Fruit fly (Drosophila melanogaster) whole organism, embryonic: ENCODE measurements around the gene Grl36a.

Experiments used
- Ada2b ChIP-seq: fragments of 200-800 bp; sonication (Bioruptor generic); IDR thresholded peaks from 2 replicates; pipeline ENCODE4 v1.3.6; 2022; ENCODE audit warnings: missing biosample characterization, missing genetic modification characterization
- Aef1 ChIP-seq: fragments of 200-800 bp; sonication (Bioruptor generic); IDR thresholded peaks from 3 replicates; pipeline ENCODE4 v1.3.6; 2022; ENCODE audit warnings: missing biosample characterization, missing genetic modification characterization
- Atf3 ChIP-seq: fragments of 200-800 bp; sonication (Bioruptor generic); optimal IDR thresholded peaks from 3 replicates; lab custom pipeline; 2016; ENCODE audit warnings: missing biosample characterization, missing genetic modification characterization
- Blimp-1 ChIP-seq: fragments of 200-800 bp; sonication (Bioruptor generic); optimal IDR thresholded peaks from 3 replicates; lab custom pipeline; 2018; ENCODE audit warnings: missing biosample characterization, missing genetic modification characterization, mild to moderate bottlenecking, moderate library complexity, missing genetic modification reagents
- BtbVII ChIP-seq: fragments of 200-800 bp; sonication (Bioruptor generic); optimal IDR thresholded peaks from 3 replicates; lab custom pipeline; 2017; ENCODE audit warnings: missing biosample characterization, mild to moderate bottlenecking, missing genetic modification characterization
- CG10979 ChIP-seq: fragments of 200-800 bp; sonication (Bioruptor generic); optimal IDR thresholded peaks from 2 replicates; lab custom pipeline; 2018; ENCODE audit warnings: missing biosample characterization, mild to moderate bottlenecking, missing genetic modification characterization, moderate library complexity
- CG11093 ChIP-seq: fragments of 200-800 bp; sonication (Bioruptor generic); IDR thresholded peaks from 3 replicates; pipeline ENCODE4 v1.3.6; 2022; ENCODE audit warnings: missing biosample characterization, missing genetic modification characterization
- CG11696 ChIP-seq: fragments of 200-800 bp; sonication (Bioruptor generic); IDR thresholded peaks from 2 replicates; pipeline ENCODE4 v1.3.6; 2022; ENCODE audit warnings: missing biosample characterization, missing genetic modification characterization
- CG12744 ChIP-seq: fragments of 200-800 bp; sonication (Bioruptor generic); optimal IDR thresholded peaks from 2 replicates; lab custom pipeline; 2016; ENCODE audit warnings: missing biosample characterization, missing genetic modification characterization
- CG14014 ChIP-seq: fragments of 200-800 bp; sonication (Bioruptor generic); IDR thresholded peaks from 2 replicates; pipeline ENCODE4 v1.3.6; 2022; ENCODE audit warnings: missing biosample characterization, missing genetic modification characterization
- CG15479 ChIP-seq: fragments of 200-800 bp; sonication (Bioruptor generic); optimal IDR thresholded peaks from 3 replicates; lab custom pipeline; 2019; ENCODE audit warnings: missing biosample characterization, mild to moderate bottlenecking, missing genetic modification characterization, moderate library complexity
- CG15514 ChIP-seq: fragments of 200-800 bp; sonication (Bioruptor generic); optimal IDR thresholded peaks from 3 replicates; lab custom pipeline; 2017; ENCODE audit warnings: missing biosample characterization, missing genetic modification characterization, mild to moderate bottlenecking, moderate library complexity, missing genetic modification reagents
- CG17612 ChIP-seq: fragments of 200-800 bp; sonication (Bioruptor generic); IDR thresholded peaks from 2 replicates; pipeline ENCODE4 v1.3.6; 2022; ENCODE audit warnings: missing biosample characterization, missing genetic modification characterization
- CG2199 ChIP-seq: fragments of 200-800 bp; sonication (Bioruptor generic); IDR thresholded peaks from 3 replicates; pipeline ENCODE4 v1.3.6; 2022; ENCODE audit warnings: missing biosample characterization, missing genetic modification characterization
- CG31441 ChIP-seq: fragments of 200-800 bp; sonication (Bioruptor generic); IDR thresholded peaks from 2 replicates; pipeline ENCODE4 v1.3.6; 2022; ENCODE audit warnings: missing biosample characterization, missing genetic modification characterization
- CG3407 ChIP-seq: fragments of 200-800 bp; sonication (Bioruptor generic); optimal IDR thresholded peaks from 2 replicates; lab custom pipeline; 2018; ENCODE audit warnings: missing biosample characterization, mild to moderate bottlenecking, missing genetic modification characterization
- CG6254 ChIP-seq: fragments of 200-800 bp; sonication (Bioruptor generic); optimal IDR thresholded peaks from 3 replicates; lab custom pipeline; 2017; ENCODE audit warnings: mild to moderate bottlenecking, missing biosample characterization, missing genetic modification reagents, missing genetic modification characterization
- CG6683 ChIP-seq: fragments of 200-800 bp; sonication (Bioruptor generic); optimal IDR thresholded peaks from 2 replicates; lab custom pipeline; 2017; ENCODE audit warnings: missing biosample characterization, mild to moderate bottlenecking, missing genetic modification characterization, missing genetic modification reagents
- CG6765 ChIP-seq: fragments of 200-800 bp; sonication (Bioruptor generic); optimal IDR thresholded peaks from 3 replicates; lab custom pipeline; 2017; ENCODE audit warnings: missing biosample characterization, mild to moderate bottlenecking, missing genetic modification characterization
- Dfd ChIP-seq, 2 experiments: fragments of >200 bp; optimal IDR thresholded peaks; 2 replicates each; lab custom pipeline; 2017; ENCODE audit warnings: missing biosample characterization in 2 of 2, missing genetic modification characterization in 2 of 2
- Ets97D ChIP-seq: fragments of 200-800 bp; sonication (Bioruptor generic); optimal IDR thresholded peaks from 3 replicates; lab custom pipeline; 2016; ENCODE audit warnings: missing biosample characterization, missing genetic modification characterization
- GATAe ChIP-seq: fragments of 200-800 bp; sonication (Bioruptor generic); conservative IDR thresholded peaks from 2 replicates; pipeline ENCODE4 v1.3.6; 2022; ENCODE audit warnings: missing biosample characterization, missing genetic modification characterization
- HLH4C ChIP-seq: fragments of 200-800 bp; sonication (Bioruptor generic); IDR thresholded peaks from 3 replicates; pipeline ENCODE4 v1.3.6; 2022; ENCODE audit warnings: missing biosample characterization, missing genetic modification characterization; ENCODE audit not compliant: partially characterized antibody
- Hand ChIP-seq: fragments of 200-800 bp; sonication (Bioruptor generic); optimal IDR thresholded peaks from 2 replicates; lab custom pipeline; 2017; ENCODE audit warnings: mild to moderate bottlenecking, missing biosample characterization, missing genetic modification reagents, missing genetic modification characterization
- Hsf ChIP-seq: fragments of 200-800 bp; sonication (Bioruptor generic); optimal IDR thresholded peaks from 3 replicates; lab custom pipeline; 2016; ENCODE audit warnings: missing biosample characterization, missing genetic modification characterization
- Meics ChIP-seq: fragments of 200-800 bp; sonication (Bioruptor generic); optimal IDR thresholded peaks from 2 replicates; lab custom pipeline; 2017; ENCODE audit warnings: missing biosample characterization, mild to moderate bottlenecking, missing genetic modification characterization
- Scr ChIP-seq: fragments of 200-800 bp; sonication (Bioruptor generic); IDR thresholded peaks from 2 replicates; pipeline ENCODE4 v1.3.6; 2022; ENCODE audit warnings: missing biosample characterization, missing genetic modification characterization; ENCODE audit not compliant: partially characterized antibody
- Tbp ChIP-seq: fragments of >200 bp; optimal IDR thresholded peaks from 2 replicates; lab custom pipeline; 2018; ENCODE audit warnings: missing biosample characterization, missing genetic modification characterization
- Xrp1 ChIP-seq: fragments of 200-800 bp; sonication (Bioruptor generic); IDR thresholded peaks from 2 replicates; pipeline ENCODE4 v1.3.6; 2022; ENCODE audit warnings: missing biosample characterization, missing genetic modification characterization
- az2 ChIP-seq: fragments of 200-800 bp; sonication (Bioruptor generic); optimal IDR thresholded peaks from 3 replicates; lab custom pipeline; 2016; ENCODE audit warnings: missing biosample characterization, missing genetic modification characterization
- bbx ChIP-seq: fragments of 200-800 bp; sonication (Bioruptor generic); IDR thresholded peaks from 2 replicates; pipeline ENCODE4 v1.3.6; 2022; ENCODE audit warnings: missing biosample characterization, missing genetic modification characterization; ENCODE audit not compliant: partially characterized antibody
- cg ChIP-seq: fragments of 200-800 bp; sonication (Bioruptor generic); optimal IDR thresholded peaks from 3 replicates; lab custom pipeline; 2019; ENCODE audit warnings: missing biosample characterization, mild to moderate bottlenecking, missing genetic modification characterization, moderate library complexity
- chm ChIP-seq: fragments of 200-800 bp; sonication (Bioruptor generic); IDR thresholded peaks from 2 replicates; pipeline ENCODE4 v1.3.6; 2022; ENCODE audit warnings: missing biosample characterization, missing genetic modification characterization
- crol ChIP-seq: fragments of 200-800 bp; sonication (Bioruptor generic); IDR thresholded peaks from 2 replicates; pipeline ENCODE4 v1.3.6; 2022; ENCODE audit warnings: missing biosample characterization, missing genetic modification characterization
- dm ChIP-seq: fragments of 200-800 bp; sonication (Bioruptor generic); optimal IDR thresholded peaks from 3 replicates; lab custom pipeline; 2016; ENCODE audit warnings: missing biosample characterization, missing genetic modification characterization
- emc ChIP-seq: fragments of 200-800 bp; sonication (Bioruptor generic); optimal IDR thresholded peaks from 2 replicates; lab custom pipeline; 2016; ENCODE audit warnings: missing biosample characterization, missing genetic modification characterization
- ems ChIP-seq: fragments of 200-800 bp; sonication (Bioruptor generic); optimal IDR thresholded peaks from 3 replicates; lab custom pipeline; 2016; ENCODE audit warnings: missing biosample characterization, missing genetic modification characterization
- gro ChIP-seq: fragments of 200-800 bp; sonication (Bioruptor generic); optimal IDR thresholded peaks from 2 replicates; lab custom pipeline; 2016; ENCODE audit warnings: missing biosample characterization, missing genetic modification characterization
- ken ChIP-seq: fragments of 200-800 bp; sonication (Bioruptor generic); IDR thresholded peaks from 3 replicates; pipeline ENCODE4 v1.3.6; 2022; ENCODE audit warnings: missing biosample characterization, missing genetic modification characterization
- lab ChIP-seq: fragments of 200-800 bp; sonication (Bioruptor generic); optimal IDR thresholded peaks from 3 replicates; lab custom pipeline; 2017; ENCODE audit warnings: missing biosample characterization, missing genetic modification characterization, mild to moderate bottlenecking, moderate library complexity, missing genetic modification reagents
- lola ChIP-seq, 3 experiments: fragments of >200 bp in 2 of 3; fragments of 200-800 bp in 1 of 3; sonication (Bioruptor generic) in 1 of 3; optimal IDR thresholded peaks; 2 replicates each; lab custom pipeline; 2017 to 2019; ENCODE audit warnings: missing biosample characterization in 3 of 3, missing genetic modification characterization in 3 of 3, mild to moderate bottlenecking in 1 of 3, moderate library complexity in 1 of 3
- luna ChIP-seq: fragments of 200-800 bp; sonication (Bioruptor generic); optimal IDR thresholded peaks from 2 replicates; lab custom pipeline; 2016; ENCODE audit warnings: missing biosample characterization, missing genetic modification characterization
- mam ChIP-seq: fragments of 200-800 bp; sonication (Bioruptor generic); optimal IDR thresholded peaks from 3 replicates; lab custom pipeline; 2016; ENCODE audit warnings: missing biosample characterization, missing genetic modification characterization
- pita ChIP-seq: fragments of 200-800 bp; sonication (Bioruptor generic); optimal IDR thresholded peaks from 2 replicates; lab custom pipeline; 2017; ENCODE audit warnings: missing biosample characterization, mild to moderate bottlenecking, missing genetic modification characterization
- prd ChIP-seq, 3 experiments: fragments of >200 bp in 2 of 3; fragments of 200-800 bp in 1 of 3; sonication (Bioruptor generic) in 1 of 3; optimal IDR thresholded peaks in 2 of 3; IDR thresholded peaks in 1 of 3; 2 replicates in 2 of 3; 3 replicates in 1 of 3; pipeline versions ENCODE4 v1.3.6 to Lab custom; 2017 to 2022; ENCODE audit warnings: missing biosample characterization in 1 of 3, missing genetic modification characterization in 1 of 3
- sna ChIP-seq: fragments of 200-800 bp; sonication (Bioruptor generic); IDR thresholded peaks from 2 replicates; pipeline ENCODE4 v1.3.6; 2022; ENCODE audit warnings: missing biosample characterization, missing genetic modification characterization; ENCODE audit not compliant: partially characterized antibody
- sug ChIP-seq: fragments of 200-800 bp; optimal IDR thresholded peaks from 2 replicates; lab custom pipeline; 2019; ENCODE audit warnings: missing biosample characterization, mild to moderate bottlenecking, missing genetic modification characterization, moderate library complexity
- toy ChIP-seq: fragments of 200-800 bp; sonication (Bioruptor generic); IDR thresholded peaks from 2 replicates; pipeline ENCODE4 v1.3.6; 2022; ENCODE audit warnings: missing biosample characterization, missing genetic modification characterization
- ttk ChIP-seq: fragments of 200-800 bp; sonication (Bioruptor generic); IDR thresholded peaks from 2 replicates; pipeline ENCODE4 v2.1.2; 2022; ENCODE audit warnings: missing biosample characterization, missing genetic modification characterization
- unc-4 ChIP-seq: fragments of 200-800 bp; sonication (Bioruptor generic); IDR thresholded peaks from 2 replicates; pipeline ENCODE4 v1.3.6; 2022; ENCODE audit warnings: missing biosample characterization, missing genetic modification characterization; ENCODE audit not compliant: partially characterized antibody
- yki ChIP-seq: fragments of >200 bp; optimal IDR thresholded peaks from 3 replicates; lab custom pipeline; 2018
- zfh2 ChIP-seq: fragments of 200-800 bp; sonication (Bioruptor generic); optimal IDR thresholded peaks from 2 replicates; lab custom pipeline; 2016; ENCODE audit warnings: missing biosample characterization, missing genetic modification characterization

Grl36a gene

dm6 chr2L:17159641-17160040 lies 22.1 kb upstream of the Grl36a start (continued):
- TF ChIP-seq Aef1 (GFP tag; lab: Robert Waterston, UW) (no peak; the same call in 2 of the 3 replicates), unc-4 (GFP tag; lab: Robert Waterston, UW) (no peak), lab (GFP tag; lab: Kevin White, UChicago) (peak; percentile 68), dm (no peak), Blimp-1 (GFP tag; lab: Kevin White, UChicago) (no peak), lola (GFP tag; optimal IDR thresholded peaks at IDR 0.05; lab: Kevin White, UChicago) (no peak), Ada2b (GFP tag; lab: Robert Waterston, UW) (no peak), cg (GFP tag; lab: Kevin White, UChicago) (no peak), Atf3 (no peak), Xrp1 (GFP tag; lab: Robert Waterston, UW) (no peak), CG11093 (no peak), CG15514 (peak; percentile 23), Ets97D (no peak), GATAe (GFP tag; lab: Robert Waterston, UW) (no peak), mam (peak; percentile 2), Tbp (GFP tag; lab: Kevin White, UChicago) (no peak), CG2199 (GFP tag; lab: Robert Waterston, UW) (no peak), CG6683 (GFP tag; lab: Kevin White, UChicago) (no peak), CG3407 (GFP tag; lab: Kevin White, UChicago) (no peak), BtbVII (GFP tag; lab: Kevin White, UChicago) (no peak), gro (GFP tag; lab: Kevin White, UChicago) (no peak), pita (GFP tag; lab: Kevin White, UChicago) (no peak), Scr (no peak), HLH4C (no peak), CG15479 (GFP tag; lab: Kevin White, UChicago) (no peak), emc (no peak), Hsf (no peak), CG14014 (GFP tag; lab: Robert Waterston, UW) (no peak), toy (GFP tag; lab: Robert Waterston, UW) (no peak), bbx (GFP tag; lab: Robert Waterston, UW) (no peak), CG31441 (GFP tag; lab: Robert Waterston, UW) (no peak), ems (GFP tag; lab: Kevin White, UChicago) (no peak), zfh2 (GFP tag; lab: Kevin White, UChicago) (no peak), az2 (GFP tag; lab: Kevin White, UChicago) (no peak), Hand (GFP tag; lab: Kevin White, UChicago) (no peak), yki (lab: Kevin White, UChicago) (no peak), chm (GFP tag; lab: Robert Waterston, UW) (no peak), CG10979 (tag; lab: Kevin White, UChicago) (no peak), luna (no peak), CG12744 (GFP tag; lab: Kevin White, UChicago) (no peak), CG6765 (GFP tag; lab: Kevin White, UChicago) (no peak), CG11696 (GFP tag; lab: Robert Waterston, UW) (no peak), crol (GFP tag; lab: Robert Waterston, UW) (no peak), ttk (no peak), sna (GFP tag; lab: Robert Waterston, UW) (no peak), CG6254 (GFP tag; lab: Kevin White, UChicago) (no peak), Dfd (GFP tag; optimal IDR thresholded peaks at IDR 0.05; lab: Kevin White, UChicago) (no peak), CG17612 (GFP tag; lab: Robert Waterston, UW) (no peak), prd (optimal IDR thresholded peaks at IDR 0.05; lab: Kevin White, UChicago) (no peak), prd (GFP tag; IDR thresholded peaks at IDR 0.05; lab: Robert Waterston, UW) (no peak), Meics (peak; percentile 38), ken (GFP tag; lab: Robert Waterston, UW) (no peak), sug (no peak)
